Worm (Caenorhabditis elegans) whole organism, late embryonic: ENCODE data around the gene flp-7.

ENCODE experiments used
- ceh-6 ChIP-seq: fragments of 200-800 bp; sonication (Bioruptor generic); optimal IDR thresholded peaks from 2 replicates; lab custom pipeline; 2018; ENCODE audit warnings: mild to moderate bottlenecking, missing genetic modification characterization, missing compliant biosample characterization
- ets-4 ChIP-seq: sonication (generic microtip); optimal IDR thresholded peaks from 2 replicates; lab custom pipeline; 2016; ENCODE audit warnings: missing genetic modification characterization, missing compliant biosample characterization
- fkh-10 ChIP-seq: fragments of 150-350 bp; optimal IDR thresholded peaks from 2 replicates; lab custom pipeline; 2014; ENCODE audit warnings: missing biosample characterization, missing genetic modification reagents, missing genetic modification characterization
- gmeb-2 ChIP-seq: sonication (generic microtip); optimal IDR thresholded peaks from 2 replicates; lab custom pipeline; 2016; ENCODE audit warnings: missing genetic modification characterization, inconsistent platforms, missing compliant biosample characterization
- hlh-13 ChIP-seq: fragments of 200-800 bp; sonication (Bioruptor generic); optimal IDR thresholded peaks from 2 replicates; lab custom pipeline; 2018; ENCODE audit warnings: mild to moderate bottlenecking, missing genetic modification characterization, missing compliant biosample characterization
- nfya-1 ChIP-seq: sonication (generic microtip); optimal IDR thresholded peaks from 2 replicates; lab custom pipeline; 2017; ENCODE audit warnings: missing genetic modification characterization, mild to moderate bottlenecking, missing compliant biosample characterization, antibody characterized with exemption, moderate library complexity
- nhr-11 ChIP-seq: fragments of 150-350 bp; optimal IDR thresholded peaks from 2 replicates; lab custom pipeline; 2014; ENCODE audit warnings: missing biosample characterization, missing genetic modification characterization
- rnt-1 ChIP-seq: sonication (generic microtip); optimal IDR thresholded peaks from 2 replicates; lab custom pipeline; 2016; ENCODE audit warnings: missing genetic modification characterization, missing compliant biosample characterization
- unc-55 ChIP-seq: sonication (generic microtip); optimal IDR thresholded peaks from 2 replicates; lab custom pipeline; 2017; ENCODE audit warnings: missing biosample characterization, missing genetic modification reagents, missing genetic modification characterization

- no peak for TF ChIP-seq nhr-11 (tag; lab: Kevin White, UChicago)
- TF ChIP-seq ceh-6 = no peak
- no peak for TF ChIP-seq rnt-1 (tag; lab: Kevin White, UChicago)
- no peak for TF ChIP-seq ets-4 (tag; lab: Kevin White, UChicago)
- no peak for TF ChIP-seq gmeb-2 (tag; lab: Kevin White, UChicago)
- no peak for TF ChIP-seq hlh-13 (GFP tag; lab: Kevin White, UChicago)
- no peak for TF ChIP-seq nfya-1 (tag; lab: Kevin White, UChicago)
- no peak for TF ChIP-seq fkh-10 (GFP tag; lab: Kevin White, UChicago)
- TF ChIP-seq unc-55 (GFP tag; lab: Kevin White, UChicago) = no peak
Measured at ce11 chrX:5852113-5852512, 33.6 kb upstream of the flp-7 start.
